Fruit fly (Drosophila melanogaster): ENCODE results near the gene nsl1.

Gene nsl1

dm6 chr3R:15803502-15804461 is 10.2 kb downstream of the nsl1 start, which contains the start of gene alpha-Man-IIb (continued):
- TF ChIP-seq hkb (optimal IDR thresholded peaks at IDR 0.05) (no peak), hkb (GFP tag; IDR thresholded peaks at IDR 0.05) (no peak), CG8478 (optimal IDR thresholded peaks at IDR 0.05) (no peak), Fer1 (GFP tag; optimal IDR thresholded peaks at IDR 0.05) (peak; percentile 4), ken (GFP tag; IDR thresholded peaks at IDR 0.05) (no peak), CG11247 (GFP tag; IDR thresholded peaks at IDR 0.05) (0 out of 2 replicates have a peak, but pooled peaks have one; percentile 14), bowl (GFP tag; IDR thresholded peaks at IDR 0.05) (no peak), CG11093 (GFP tag; IDR thresholded peaks at IDR 0.05) (no peak), CG8281 (tag; optimal IDR thresholded peaks at IDR 0.05) (no peak), CG4617 (GFP tag; optimal IDR thresholded peaks at IDR 0.05; ENCODE audit: borderline replicate concordance) (peak; percentile 28), CG14860 (GFP tag; IDR thresholded peaks at IDR 0.05; ENCODE audit: partially characterized antibody) (peak; percentile 62; the same call in 2 of the 3 replicates), Hmr (GFP tag; optimal IDR thresholded peaks at IDR 0.05) (peak; percentile 52), az2 (GFP tag; optimal IDR thresholded peaks at IDR 0.05) (no peak), al (GFP tag; IDR thresholded peaks at IDR 0.05) (no peak), CG18599 (GFP tag; optimal IDR thresholded peaks at IDR 0.05) (no peak), hth (optimal IDR thresholded peaks at IDR 0.05) (no peak), pho (GFP tag; optimal IDR thresholded peaks at IDR 0.05) (no peak), Nf-YA (GFP tag; IDR thresholded peaks at IDR 0.05) (0 out of 2 replicates have a peak, but pooled peaks have one; percentile 6), C15 (GFP tag; IDR thresholded peaks at IDR 0.05) (no peak), rib (GFP tag; IDR thresholded peaks at IDR 0.05) (no peak), CG2120 (GFP tag; optimal IDR thresholded peaks at IDR 0.05) (peak; percentile 9), ase (GFP tag; IDR thresholded peaks at IDR 0.05) (no peak), CG17361 (GFP tag; IDR thresholded peaks at IDR 0.05) (peak; percentile 43; the same call in 2 of the 3 replicates), sob (GFP tag; IDR thresholded peaks at IDR 0.05) (peak; percentile 47), CG31388 (GFP tag; optimal IDR thresholded peaks at IDR 0.05) (no peak), jumu (GFP tag; optimal IDR thresholded peaks at IDR 0.05) (no peak), cwo (GFP tag; optimal IDR thresholded peaks at IDR 0.05) (no peak), CG1832 (GFP tag; optimal IDR thresholded peaks at IDR 0.05) (no peak), CG6683 (GFP tag; optimal IDR thresholded peaks at IDR 0.05) (no peak), Ssrp (tag; optimal IDR thresholded peaks at IDR 0.05) (no peak), CG17359 (tag; optimal IDR thresholded peaks at IDR 0.05) (peak; percentile 23), lab (GFP tag; optimal IDR thresholded peaks at IDR 0.05) (no peak), CG6689 (GFP tag; IDR thresholded peaks at IDR 0.05) (no peak), Sin3A (optimal IDR thresholded peaks at IDR 0.05) (no peak), CG10654 (GFP tag; optimal IDR thresholded peaks at IDR 0.05) (no peak), Opbp (GFP tag; IDR thresholded peaks at IDR 0.05; ENCODE audit: partially characterized antibody) (peak; percentile 64; the same call in 2 of the 3 replicates), chn (GFP tag; optimal IDR thresholded peaks at IDR 0.05) (no peak), CG9797 (GFP tag; optimal IDR thresholded peaks at IDR 0.05) (peak; percentile 81), Abd-B (GFP tag; optimal IDR thresholded peaks at IDR 0.05) (peak; percentile 71), CG2712 (tag; optimal IDR thresholded peaks at IDR 0.05) (peak; percentile 8), Doc3 (GFP tag; IDR thresholded peaks at IDR 0.05; ENCODE audit: partially characterized antibody) (peak; percentile 92), dmrt11E (tag; optimal IDR thresholded peaks at IDR 0.05) (no peak), mld (GFP tag; IDR thresholded peaks at IDR 0.05; ENCODE audit: partially characterized antibody) (no peak), lmd (GFP tag; IDR thresholded peaks at IDR 0.05) (no peak), CG11723 (GFP tag; optimal IDR thresholded peaks at IDR 0.05) (no peak), dimm (GFP tag; IDR thresholded peaks at IDR 0.05) (no peak), CG17802 (tag; optimal IDR thresholded peaks at IDR 0.05) (no peak), lov (optimal IDR thresholded peaks at IDR 0.05) (no peak), lov (GFP tag; IDR thresholded peaks at IDR 0.05) (peak; percentile 51; the same call in 1 of the 3 replicates), CG10147 (GFP tag; optimal IDR thresholded peaks at IDR 0.05) (no peak)
